Fruit fly (Drosophila melanogaster): ENCODE measurements around the gene mRpL21.

mRpL21 gene

dm6 chr3L:19289411-19289810, 34.5 kb upstream of the mRpL21 start (continued):
- TF ChIP-seq Antp (GFP tag; optimal IDR thresholded peaks at IDR 0.05) (no peak), grn (GFP tag; optimal IDR thresholded peaks at IDR 0.05) (peak; percentile 84), CG18599 (GFP tag; optimal IDR thresholded peaks at IDR 0.05) (peak; percentile 15), Pdp1 (GFP tag; optimal IDR thresholded peaks at IDR 0.05) (peak in 1 of 2 experiments; percentile 2), CG10543 (GFP tag; optimal IDR thresholded peaks at IDR 0.05) (peak; percentile 8), CG34376 (GFP tag; optimal IDR thresholded peaks at IDR 0.05) (peak; percentile 26), sug (tag; optimal IDR thresholded peaks at IDR 0.05) (peak; percentile 85)

dm6 chr3L:19288395-19288969, 33.6 kb upstream of the mRpL21 start:
- peak; percentile 37 for TF ChIP-seq sens (GFP tag)
- no peak for TF ChIP-seq CG1233 (GFP tag; optimal IDR thresholded peaks at IDR 0.05)
- peak; percentile 67 for TF ChIP-seq CG15479 (GFP tag; optimal IDR thresholded peaks at IDR 0.05)

- TF ChIP-seq CG9215 (GFP tag; IDR thresholded peaks at IDR 0.05) = no peak
- no peak for TF ChIP-seq jumu (GFP tag; optimal IDR thresholded peaks at IDR 0.05)
- TF ChIP-seq cwo (GFP tag; optimal IDR thresholded peaks at IDR 0.05) = no peak
- TF ChIP-seq Hr78 (GFP tag; optimal IDR thresholded peaks at IDR 0.05) = no peak
- TF ChIP-seq abd-A (tag; optimal IDR thresholded peaks at IDR 0.05) = no peak
- no peak for TF ChIP-seq stwl (tag; optimal IDR thresholded peaks at IDR 0.05)
- no peak for TF ChIP-seq CG8478 (optimal IDR thresholded peaks at IDR 0.05)
- no peak for TF ChIP-seq Jarid2 (GFP tag; optimal IDR thresholded peaks at IDR 0.05)
- TF ChIP-seq CG11560 (tag; IDR thresholded peaks at IDR 0.05) = no peak
- no peak for TF ChIP-seq CG10321 (GFP tag; IDR thresholded peaks at IDR 0.05)
- no peak for TF ChIP-seq CG7786 (GFP tag; optimal IDR thresholded peaks at IDR 0.05)
- TF ChIP-seq gce (GFP tag; IDR thresholded peaks at IDR 0.05) = no peak
- TF ChIP-seq CG9437 (GFP tag; optimal IDR thresholded peaks at IDR 0.05) = no peak
- no peak for TF ChIP-seq bsh (GFP tag; optimal IDR thresholded peaks at IDR 0.05)
- no peak for TF ChIP-seq CG6254 (GFP tag; optimal IDR thresholded peaks at IDR 0.05)
- no peak for TF ChIP-seq nerfin-1 (tag; optimal IDR thresholded peaks at IDR 0.05)
- TF ChIP-seq CG13894 (tag; optimal IDR thresholded peaks at IDR 0.05) = no peak
- no peak for TF ChIP-seq nau (GFP tag; optimal IDR thresholded peaks at IDR 0.05)
- TF ChIP-seq NFAT (GFP tag; IDR thresholded peaks at IDR 0.05) = no peak
These were observed 25.8 kb upstream of the mRpL21 start, which contains the start of gene CG14089 for dm6 chr3L:19280700-19281099. CG14089 (minus strand) TSS chr3L:19280800.

dm6 chr3L:19280283-19280682, 25.4 kb upstream of the mRpL21 start:
- TF ChIP-seq CG10431 (GFP tag; optimal IDR thresholded peaks at IDR 0.05) (no peak), CG10979 (tag; optimal IDR thresholded peaks at IDR 0.05) (no peak), Adf1 (GFP tag; IDR thresholded peaks at IDR 0.05) (no peak), corto (GFP tag; optimal IDR thresholded peaks at IDR 0.05) (no peak), Hr39 (optimal IDR thresholded peaks at IDR 0.05) (peak; percentile 57), peb (GFP tag; IDR thresholded peaks at IDR 0.05) (no peak), CG32532 (GFP tag; IDR thresholded peaks at IDR 0.05) (0 out of 2 replicates have a peak, but pooled peaks have one; percentile 23), Hsf (GFP tag; optimal IDR thresholded peaks at IDR 0.05) (no peak), NK7.1 (GFP tag; optimal IDR thresholded peaks at IDR 0.05) (no peak), Optix (GFP tag; IDR thresholded peaks at IDR 0.05) (no peak), CG11695 (GFP tag; IDR thresholded peaks at IDR 0.05) (no peak), CG3726 (GFP tag; IDR thresholded peaks at IDR 0.05) (peak; percentile 49; the same call in 1 of the 3 replicates), Fer1 (GFP tag; optimal IDR thresholded peaks at IDR 0.05) (no peak), al (GFP tag; IDR thresholded peaks at IDR 0.05) (no peak)
